Fruit fly (Drosophila melanogaster): ENCODE results near the gene RpL7A.

dm6 chrX:6513193-6513592 lies 20.0 kb downstream of the RpL7A start:
- TF ChIP-seq psq (GFP tag; optimal IDR thresholded peaks at IDR 0.05) (no peak), h (GFP tag; optimal IDR thresholded peaks at IDR 0.05) (no peak), Hr78 (GFP tag; optimal IDR thresholded peaks at IDR 0.05) (no peak), Jra (GFP tag; optimal IDR thresholded peaks at IDR 0.05) (no peak), woc (GFP tag; optimal IDR thresholded peaks at IDR 0.05) (no peak), dmrt93B (GFP tag; optimal IDR thresholded peaks at IDR 0.05) (no peak), rgr (GFP tag; optimal IDR thresholded peaks at IDR 0.05) (no peak), CrebA (GFP tag; optimal IDR thresholded peaks at IDR 0.05; ENCODE audit: borderline replicate concordance) (no peak), brk (GFP tag; optimal IDR thresholded peaks at IDR 0.05) (no peak), Vsx2 (GFP tag; optimal IDR thresholded peaks at IDR 0.05; ENCODE audit: partially characterized antibody) (no peak), lola (GFP tag; optimal IDR thresholded peaks at IDR 0.05) (no peak)

All from whole organism, wandering third instar larva.